Fruit fly (Drosophila melanogaster) whole organism, prepupa: ENCODE measurements around the gene CG17612.

Experiments
- Blimp-1 ChIP-seq: fragments of 200-800 bp; sonication (Bioruptor generic); optimal IDR thresholded peaks from 3 replicates; lab custom pipeline; 2017; ENCODE audit warnings: missing biosample characterization, missing genetic modification characterization, mild to moderate bottlenecking, moderate library complexity, missing genetic modification reagents
- CG10631 ChIP-seq: fragments of 200-800 bp; sonication (Bioruptor generic); optimal IDR thresholded peaks from 2 replicates; lab custom pipeline; 2016; ENCODE audit warnings: missing biosample characterization, missing genetic modification characterization
- CG10669 ChIP-seq: fragments of 200-800 bp; sonication (Bioruptor generic); optimal IDR thresholded peaks from 3 replicates; lab custom pipeline; 2018; ENCODE audit warnings: missing biosample characterization, mild to moderate bottlenecking, missing genetic modification characterization, moderate library complexity
- CG11294 ChIP-seq: fragments of 200-800 bp; sonication (Bioruptor generic); IDR thresholded peaks from 2 replicates; pipeline ENCODE4 v1.3.6; 2022; ENCODE audit warnings: missing biosample characterization, missing genetic modification characterization
- CG11902 ChIP-seq: fragments of 200-800 bp; sonication (Bioruptor generic); optimal IDR thresholded peaks from 3 replicates; lab custom pipeline; 2016; ENCODE audit warnings: missing biosample characterization, missing genetic modification characterization
- CG15336 ChIP-seq: fragments of 200-800 bp; sonication (Bioruptor generic); IDR thresholded peaks from 2 replicates; pipeline ENCODE4 v1.3.6; 2022; ENCODE audit warnings: missing biosample characterization, missing genetic modification characterization
- CG1621 ChIP-seq: fragments of 200-800 bp; sonication (Bioruptor generic); optimal IDR thresholded peaks from 3 replicates; lab custom pipeline; 2018; ENCODE audit warnings: missing biosample characterization, mild to moderate bottlenecking, missing genetic modification characterization
- CG3032 ChIP-seq: fragments of 200-800 bp; optimal IDR thresholded peaks from 2 replicates; lab custom pipeline; 2019; ENCODE audit warnings: missing biosample characterization, mild to moderate bottlenecking, missing genetic modification characterization, moderate library complexity
- CG31627 ChIP-seq: fragments of 200-800 bp; sonication (Bioruptor generic); optimal IDR thresholded peaks from 3 replicates; lab custom pipeline; 2016; ENCODE audit warnings: missing biosample characterization, missing genetic modification characterization
- CG32006 ChIP-seq: fragments of 200-800 bp; sonication (Bioruptor generic); optimal IDR thresholded peaks from 3 replicates; lab custom pipeline; 2017; ENCODE audit warnings: missing biosample characterization, mild to moderate bottlenecking, missing genetic modification characterization
- CG3919 ChIP-seq: fragments of 200-800 bp; sonication (Bioruptor generic); optimal IDR thresholded peaks from 3 replicates; lab custom pipeline; 2016; ENCODE audit warnings: missing biosample characterization, missing genetic modification characterization
- CG4318 ChIP-seq: fragments of 200-800 bp; sonication (Bioruptor generic); optimal IDR thresholded peaks from 3 replicates; lab custom pipeline; 2017; ENCODE audit warnings: missing biosample characterization, mild to moderate bottlenecking, missing genetic modification characterization
- CG6276 ChIP-seq: fragments of 200-800 bp; sonication (Bioruptor generic); optimal IDR thresholded peaks from 2 replicates; lab custom pipeline; 2017; ENCODE audit warnings: missing biosample characterization, mild to moderate bottlenecking, missing genetic modification characterization
- CG6808 ChIP-seq: fragments of 200-800 bp; sonication (Bioruptor generic); optimal IDR thresholded peaks from 3 replicates; lab custom pipeline; 2017; ENCODE audit warnings: missing biosample characterization, missing genetic modification characterization, mild to moderate bottlenecking, moderate library complexity, missing genetic modification reagents
- CG6854 ChIP-seq: fragments of 200-800 bp; sonication (Bioruptor generic); optimal IDR thresholded peaks from 2 replicates; lab custom pipeline; 2017; ENCODE audit warnings: missing biosample characterization, mild to moderate bottlenecking, missing genetic modification characterization
- CG8632 ChIP-seq: fragments of 200-800 bp; sonication (Bioruptor generic); optimal IDR thresholded peaks from 3 replicates; lab custom pipeline; 2016; ENCODE audit warnings: missing biosample characterization, missing genetic modification characterization
- CG9139 ChIP-seq: fragments of 200-800 bp; sonication (Bioruptor generic); optimal IDR thresholded peaks from 3 replicates; lab custom pipeline; 2017; ENCODE audit warnings: missing biosample characterization, mild to moderate bottlenecking, missing genetic modification characterization
- Eip75B ChIP-seq: fragments of 200-800 bp; sonication (Bioruptor generic); optimal IDR thresholded peaks from 3 replicates; lab custom pipeline; 2016; ENCODE audit warnings: missing biosample characterization, missing genetic modification characterization
- Eip78C ChIP-seq: fragments of 200-800 bp; sonication (Bioruptor generic); peaks from one replicate; lab custom pipeline; 2016; ENCODE audit warnings: missing biosample characterization, missing genetic modification characterization
- Eip93F ChIP-seq: fragments of 200-800 bp; sonication (Bioruptor generic); optimal IDR thresholded peaks from 2 replicates; lab custom pipeline; 2016; ENCODE audit warnings: missing biosample characterization, mild to moderate bottlenecking, missing genetic modification characterization
- Ets96B ChIP-seq: fragments of 200-800 bp; optimal IDR thresholded peaks from 2 replicates; lab custom pipeline; 2019; ENCODE audit warnings: missing biosample characterization, mild to moderate bottlenecking, missing genetic modification characterization, moderate library complexity
- Gug ChIP-seq: fragments of 200-800 bp; sonication (Bioruptor generic); IDR thresholded peaks from 2 replicates; pipeline ENCODE4 v1.3.6; 2022; ENCODE audit warnings: missing biosample characterization, missing genetic modification characterization
- Hr39 ChIP-seq: fragments of 200-800 bp; sonication (Bioruptor generic); optimal IDR thresholded peaks from 2 replicates; lab custom pipeline; 2016; ENCODE audit warnings: missing biosample characterization, missing genetic modification characterization
- Hr4 ChIP-seq: fragments of 200-800 bp; sonication (Bioruptor generic); optimal IDR thresholded peaks from 3 replicates; lab custom pipeline; 2016; ENCODE audit warnings: missing biosample characterization, missing genetic modification characterization
- Lpt ChIP-seq: fragments of 200-800 bp; sonication (Bioruptor generic); optimal IDR thresholded peaks from 3 replicates; lab custom pipeline; 2016; ENCODE audit warnings: missing biosample characterization, missing genetic modification characterization
- Met ChIP-seq: fragments of 200-800 bp; sonication (Bioruptor generic); optimal IDR thresholded peaks from 3 replicates; lab custom pipeline; 2016; ENCODE audit warnings: missing biosample characterization, missing genetic modification characterization
- OdsH ChIP-seq: fragments of 200-800 bp; sonication (Bioruptor generic); optimal IDR thresholded peaks from 3 replicates; lab custom pipeline; 2016; ENCODE audit warnings: missing biosample characterization, missing genetic modification characterization
- Smox ChIP-seq: fragments of 200-800 bp; sonication (Bioruptor generic); optimal IDR thresholded peaks from 3 replicates; lab custom pipeline; 2016; ENCODE audit warnings: missing biosample characterization, missing genetic modification characterization
- Sox102F ChIP-seq: fragments of 200-800 bp; sonication (Bioruptor generic); optimal IDR thresholded peaks from 2 replicates; lab custom pipeline; 2016; ENCODE audit warnings: missing biosample characterization, mild to moderate bottlenecking, missing genetic modification characterization
- Sox14 ChIP-seq: fragments of 200-800 bp; sonication (Bioruptor generic); optimal IDR thresholded peaks from 3 replicates; lab custom pipeline; 2016; ENCODE audit warnings: missing biosample characterization, missing genetic modification characterization
- achi ChIP-seq: fragments of 200-800 bp; sonication (Bioruptor generic); optimal IDR thresholded peaks from 3 replicates; lab custom pipeline; 2016; ENCODE audit warnings: missing biosample characterization, missing genetic modification characterization
- acj6 ChIP-seq: fragments of 200-800 bp; sonication (Bioruptor generic); optimal IDR thresholded peaks from 3 replicates; lab custom pipeline; 2016; ENCODE audit warnings: missing biosample characterization, missing genetic modification characterization
- cyc ChIP-seq: fragments of 200-800 bp; sonication (Bioruptor generic); optimal IDR thresholded peaks from 3 replicates; lab custom pipeline; 2016; ENCODE audit warnings: missing biosample characterization, missing genetic modification characterization
- dac ChIP-seq: fragments of 200-800 bp; sonication (Bioruptor generic); optimal IDR thresholded peaks from 2 replicates; lab custom pipeline; 2017; ENCODE audit warnings: missing biosample characterization, mild to moderate bottlenecking, missing genetic modification characterization
- dsx ChIP-seq: fragments of 200-800 bp; optimal IDR thresholded peaks from 3 replicates; lab custom pipeline; 2019; ENCODE audit warnings: missing biosample characterization, mild to moderate bottlenecking, missing genetic modification characterization, moderate library complexity; ENCODE audit not compliant: poor library complexity, severe bottlenecking
- eg ChIP-seq: fragments of 200-800 bp; sonication (Bioruptor generic); IDR thresholded peaks from 3 replicates; pipeline ENCODE4 v1.3.6; 2022; ENCODE audit warnings: missing biosample characterization, missing genetic modification characterization
- esn ChIP-seq: fragments of 200-800 bp; sonication (Bioruptor generic); optimal IDR thresholded peaks from 2 replicates; lab custom pipeline; 2016; ENCODE audit warnings: missing biosample characterization, mild to moderate bottlenecking, missing genetic modification characterization, moderate library complexity
- fd59A ChIP-seq: fragments of 200-800 bp; sonication (Bioruptor generic); optimal IDR thresholded peaks from 2 replicates; lab custom pipeline; 2017; ENCODE audit warnings: missing biosample characterization, mild to moderate bottlenecking, missing genetic modification characterization, missing genetic modification reagents
- fkh ChIP-seq: fragments of 200-800 bp; sonication (Bioruptor generic); optimal IDR thresholded peaks from 3 replicates; lab custom pipeline; 2017; ENCODE audit warnings: missing biosample characterization, mild to moderate bottlenecking, missing genetic modification characterization, moderate library complexity
- lz ChIP-seq: fragments of 200-800 bp; sonication (Bioruptor generic); optimal IDR thresholded peaks from 3 replicates; lab custom pipeline; 2016; ENCODE audit warnings: missing biosample characterization, missing genetic modification characterization
- net ChIP-seq: fragments of 200-800 bp; sonication (Bioruptor generic); optimal IDR thresholded peaks from 3 replicates; lab custom pipeline; 2016; ENCODE audit warnings: missing biosample characterization, missing genetic modification characterization
- pdm3 ChIP-seq: fragments of 200-800 bp; sonication (Bioruptor generic); optimal IDR thresholded peaks from 3 replicates; lab custom pipeline; 2016; ENCODE audit warnings: missing biosample characterization, missing genetic modification characterization
- spab ChIP-seq: fragments of 200-800 bp; sonication (Bioruptor generic); optimal IDR thresholded peaks from 2 replicates; lab custom pipeline; 2017; ENCODE audit warnings: missing biosample characterization, mild to moderate bottlenecking, missing genetic modification characterization, missing genetic modification reagents
- ss ChIP-seq, 2 experiments: fragments of 200-800 bp; sonication (Bioruptor generic); optimal IDR thresholded peaks; 2 replicates in 1 of 2; 3 replicates in 1 of 2; lab custom pipeline; 2017 to 2018; ENCODE audit warnings: mild to moderate bottlenecking in 2 of 2, missing biosample characterization in 2 of 2, missing genetic modification characterization in 2 of 2, moderate library complexity in 1 of 2
- svp ChIP-seq: fragments of 200-800 bp; sonication (Bioruptor generic); peaks from one replicate; lab custom pipeline; 2016; ENCODE audit warnings: missing biosample characterization, missing genetic modification characterization
- topi ChIP-seq: fragments of 200-800 bp; sonication (Bioruptor generic); optimal IDR thresholded peaks from 3 replicates; lab custom pipeline; 2016; ENCODE audit warnings: missing biosample characterization, missing genetic modification characterization
- vri ChIP-seq: fragments of 200-800 bp; sonication (Bioruptor generic); optimal IDR thresholded peaks from 3 replicates; lab custom pipeline; 2016; ENCODE audit warnings: missing biosample characterization, mild to moderate bottlenecking, missing genetic modification characterization

Gene CG17612

DNA sequence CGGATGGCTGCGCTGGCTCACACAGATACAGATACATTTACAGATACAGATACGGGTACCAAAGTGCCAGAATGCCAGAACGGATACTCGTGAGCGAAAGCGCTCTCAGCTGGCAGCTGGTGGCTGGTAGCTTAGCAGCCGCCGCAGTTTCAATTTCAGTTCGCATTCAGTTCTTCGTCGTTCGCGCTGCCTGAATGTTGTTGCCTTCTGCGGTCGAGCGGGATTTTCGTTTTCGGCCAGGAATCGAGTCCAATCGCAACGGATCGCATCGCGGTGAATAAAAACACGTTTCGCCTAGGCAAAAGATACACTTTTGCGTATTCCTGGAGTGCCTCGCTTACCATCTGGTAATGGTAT is 48.8 kb downstream of the CG17612 start, which contains the start of gene Atet:
TSS of gene Atet (plus strand) at position 156 of the 357 bp plus-strand sequence.
- TF ChIP-seq Eip75B (no peak), pdm3 (GFP tag; lab: Kevin White, UChicago) (no peak), esn (no peak), fkh (no peak), net (GFP tag; lab: Kevin White, UChicago) (peak; percentile 31), CG3919 (no peak), CG3032 (tag; lab: Kevin White, UChicago) (no peak), OdsH (GFP tag; lab: Kevin White, UChicago) (no peak), svp (GFP tag; lab: Kevin White, UChicago) (no peak), Ets96B (tag; lab: Kevin White, UChicago) (no peak), CG11294 (GFP tag; lab: Robert Waterston, UW) (no peak), acj6 (no peak), Eip93F (GFP tag; lab: Kevin White, UChicago) (no peak), Blimp-1 (GFP tag; lab: Kevin White, UChicago) (no peak), CG6276 (no peak), dsx (GFP tag; lab: Kevin White, UChicago) (peak; percentile 8), vri (GFP tag; lab: Kevin White, UChicago) (peak; percentile 25), CG1621 (tag; lab: Kevin White, UChicago) (peak; percentile 30), CG32006 (GFP tag; lab: Kevin White, UChicago) (no peak), eg (GFP tag; lab: Robert Waterston, UW) (no peak; the same call in 2 of the 3 replicates), CG10669 (GFP tag; lab: Kevin White, UChicago) (no peak), Gug (GFP tag; lab: Robert Waterston, UW) (0 out of 2 replicates have a peak, but pooled peaks have one; percentile 3), Hr4 (GFP tag; lab: Kevin White, UChicago) (no peak), Lpt (GFP tag; lab: Kevin White, UChicago) (peak; percentile 44), CG6808 (GFP tag; lab: Kevin White, UChicago) (no peak), Eip78C (GFP tag; lab: Kevin White, UChicago) (no peak), CG10631 (no peak), topi (GFP tag; lab: Kevin White, UChicago) (no peak), CG15336 (no peak), CG31627 (GFP tag; lab: Kevin White, UChicago) (no peak), CG9139 (GFP tag; lab: Kevin White, UChicago) (no peak), Smox (GFP tag; lab: Kevin White, UChicago) (no peak), CG6854 (GFP tag; lab: Kevin White, UChicago) (peak; percentile 52), CG8632 (GFP tag; lab: Kevin White, UChicago) (no peak), lz (GFP tag; lab: Kevin White, UChicago) (no peak), Sox14 (GFP tag; lab: Kevin White, UChicago) (no peak), Met (GFP tag; lab: Kevin White, UChicago) (no peak), CG4318 (GFP tag; lab: Kevin White, UChicago) (no peak), spab (no peak), cyc (GFP tag; lab: Kevin White, UChicago) (no peak)

DNA sequence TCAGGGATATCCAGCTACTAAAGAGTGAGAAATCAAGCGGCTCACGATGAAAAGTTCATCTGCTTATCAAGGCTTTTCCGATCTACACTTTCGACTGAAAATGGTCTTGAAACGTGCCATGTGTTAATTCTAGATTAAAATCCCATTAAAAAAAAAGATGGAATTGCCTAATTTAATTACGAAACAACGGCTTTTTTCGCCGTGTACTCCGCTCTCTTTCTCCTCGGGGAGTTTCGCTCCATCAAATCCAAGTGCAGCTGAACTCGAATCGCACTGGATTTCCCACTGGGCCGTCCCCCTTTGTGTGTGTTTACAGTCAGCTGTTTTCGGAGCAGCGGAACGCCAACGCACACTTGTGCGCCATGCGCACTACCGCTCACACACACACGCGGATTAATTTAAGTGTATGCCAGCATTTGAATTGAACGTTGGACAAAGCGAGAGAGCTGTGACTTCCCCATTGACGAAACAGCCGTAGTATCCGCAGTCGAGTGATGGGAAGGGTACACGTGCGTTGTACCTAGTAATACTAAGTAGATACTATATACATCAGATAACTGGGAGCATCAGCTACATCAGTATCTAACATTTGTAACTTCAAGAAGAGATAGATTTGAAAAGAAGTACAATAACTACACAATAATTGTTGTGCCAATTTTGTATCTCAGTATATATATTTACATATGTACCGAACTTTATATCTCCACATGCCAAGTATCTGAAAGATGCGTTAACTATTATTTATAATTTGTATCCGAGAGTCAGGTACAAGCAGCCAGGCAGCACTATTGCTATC is 49.4 kb downstream of the CG17612 start:
- TF ChIP-seq pdm3 (GFP tag; lab: Kevin White, UChicago): peak; percentile 89
- TF ChIP-seq lz (GFP tag; lab: Kevin White, UChicago): peak; percentile 85
- TF ChIP-seq svp (GFP tag; lab: Kevin White, UChicago): peak; percentile 92
- peak; percentile 91 for TF ChIP-seq spab
- TF ChIP-seq CG3919: peak; percentile 95
- peak; percentile 87 for TF ChIP-seq Hr39 (GFP tag; lab: Kevin White, UChicago)
- TF ChIP-seq CG4318 (GFP tag; lab: Kevin White, UChicago): peak; percentile 91
- peak; percentile 93 for TF ChIP-seq Lpt (GFP tag; lab: Kevin White, UChicago)
- peak; percentile 77 for TF ChIP-seq fkh
- TF ChIP-seq Sox102F (GFP tag; lab: Kevin White, UChicago): peak; percentile 85
- peak; percentile 87 for TF ChIP-seq dac
- TF ChIP-seq topi (GFP tag; lab: Kevin White, UChicago): peak; percentile 92
- peak; percentile 92 to 93 for TF ChIP-seq ss (GFP tag; optimal IDR thresholded peaks at IDR 0.05; lab: Kevin White, UChicago)
- peak; percentile 88 for TF ChIP-seq Ets96B (tag; lab: Kevin White, UChicago)
- TF ChIP-seq CG15336: peak; percentile 95
- TF ChIP-seq CG11902: peak; percentile 84
- TF ChIP-seq fd59A (GFP tag; lab: Kevin White, UChicago): peak; percentile 80
- TF ChIP-seq CG6276: peak; percentile 97
- peak; percentile 86 for TF ChIP-seq CG8632 (GFP tag; lab: Kevin White, UChicago)
- peak; percentile 96 for TF ChIP-seq net (GFP tag; lab: Kevin White, UChicago)
- TF ChIP-seq achi (GFP tag; lab: Kevin White, UChicago): peak; percentile 92
- TF ChIP-seq CG6808 (GFP tag; lab: Kevin White, UChicago): peak; percentile 92
- TF ChIP-seq esn: peak; percentile 84
- TF ChIP-seq Eip78C (GFP tag; lab: Kevin White, UChicago): peak; percentile 98
